Fruit fly (Drosophila melanogaster): ENCODE data around the gene Chchd2.

Gene Chchd2

DNA sequence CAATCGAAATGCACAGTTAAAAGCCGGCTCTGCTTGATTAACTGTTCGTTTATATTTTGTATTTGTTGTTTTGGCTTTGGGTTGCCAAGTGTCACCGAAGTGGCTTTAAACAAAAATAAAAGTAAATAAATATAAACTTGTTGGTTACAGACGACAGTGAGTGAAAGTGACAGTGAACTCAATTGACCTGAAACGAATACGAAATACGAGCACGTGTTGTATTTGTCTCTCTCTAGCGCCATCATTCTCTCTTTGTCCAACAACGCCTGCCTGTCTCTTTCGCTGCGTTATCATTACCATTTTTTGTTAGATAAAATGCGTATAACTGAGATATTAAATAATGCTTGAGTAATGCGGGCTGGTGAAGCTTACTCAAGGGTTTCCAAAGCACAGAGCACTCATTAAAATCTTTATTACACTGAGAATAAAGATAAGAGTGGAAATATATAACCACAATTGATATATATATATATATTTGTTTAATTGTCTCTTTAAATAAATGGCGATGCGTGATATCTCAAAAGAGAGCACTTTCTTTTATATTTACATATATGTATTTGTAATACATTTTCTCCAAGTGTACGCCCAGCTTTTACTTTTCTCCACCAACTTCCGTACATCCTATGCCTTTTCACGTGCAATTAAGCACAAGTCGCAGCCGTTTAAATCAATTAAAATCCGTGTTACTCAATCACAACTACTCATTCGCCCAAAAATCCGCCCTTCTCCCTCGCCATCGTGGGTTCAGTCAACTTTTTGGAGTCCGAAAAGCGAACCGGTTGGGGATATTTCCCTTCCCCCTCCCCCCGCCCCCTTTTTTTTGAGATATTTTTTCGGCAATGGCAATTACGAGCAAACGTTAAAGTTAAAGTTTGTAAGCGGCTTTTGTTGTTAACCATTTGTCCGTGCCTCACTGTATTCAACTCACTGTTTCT is 32.7 kb downstream of the Chchd2 start:
- TF ChIP-seq ttk (optimal IDR thresholded peaks at IDR 0.05), result no peak
- TF ChIP-seq psq (optimal IDR thresholded peaks at IDR 0.05), result no peak
- no peak for TF ChIP-seq h (optimal IDR thresholded peaks at IDR 0.05)
- TF ChIP-seq Myc (optimal IDR thresholded peaks at IDR 0.05), result no peak
- no peak for TF ChIP-seq Sin3A (optimal IDR thresholded peaks at IDR 0.05)
- TF ChIP-seq insv (optimal IDR thresholded peaks at IDR 0.05), result no peak

DNA sequence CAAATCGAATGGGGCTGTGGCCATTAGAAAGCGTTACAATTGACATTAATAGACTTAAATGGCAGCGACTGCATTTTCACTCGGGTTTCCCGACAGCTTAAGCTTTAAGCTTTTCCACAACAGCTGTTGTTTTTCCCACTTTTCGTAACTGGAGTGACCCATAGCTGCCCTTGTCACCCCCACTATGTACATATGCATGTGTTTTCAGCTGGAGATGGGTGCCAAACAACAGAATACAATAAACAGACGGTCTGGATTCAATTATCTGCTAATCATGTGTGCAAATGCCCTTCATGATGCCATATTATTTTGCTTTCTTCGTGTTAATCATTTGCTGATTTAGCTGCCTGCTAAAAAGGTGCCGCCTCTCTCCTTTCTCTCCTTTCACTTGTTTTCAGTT is 34.7 kb downstream of the Chchd2 start:
- TF ChIP-seq h (optimal IDR thresholded peaks at IDR 0.05), result no peak
- no peak for TF ChIP-seq Myc (optimal IDR thresholded peaks at IDR 0.05)
- no peak for TF ChIP-seq psq (optimal IDR thresholded peaks at IDR 0.05)
- no peak for TF ChIP-seq ttk (optimal IDR thresholded peaks at IDR 0.05)
- no peak for TF ChIP-seq insv (optimal IDR thresholded peaks at IDR 0.05)
- no peak for TF ChIP-seq Sin3A (optimal IDR thresholded peaks at IDR 0.05)

DNA sequence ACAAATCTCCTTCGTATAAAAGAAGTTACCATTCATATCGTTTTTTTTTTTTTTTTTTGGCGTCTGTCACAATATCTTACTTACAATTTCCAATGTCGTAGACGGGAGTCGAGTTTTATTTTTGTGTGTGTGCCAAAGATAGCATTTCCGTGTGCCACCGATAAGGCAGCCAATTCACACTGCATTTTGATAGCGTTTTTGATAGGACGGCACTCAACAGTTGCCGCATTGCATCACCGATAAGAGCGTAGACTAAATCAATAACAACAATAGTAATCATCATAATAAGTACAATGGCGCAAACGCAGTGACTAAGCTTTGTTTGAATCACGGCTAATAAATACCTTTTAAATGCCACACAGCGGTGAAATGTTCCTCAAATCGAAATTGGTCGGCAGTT is 37.6 kb downstream of the Chchd2 start:
- TF ChIP-seq Myc (optimal IDR thresholded peaks at IDR 0.05), result no peak
- TF ChIP-seq ttk (optimal IDR thresholded peaks at IDR 0.05), result no peak
- no peak for TF ChIP-seq insv (optimal IDR thresholded peaks at IDR 0.05)
- no peak for TF ChIP-seq h (optimal IDR thresholded peaks at IDR 0.05)
- no peak for TF ChIP-seq Sin3A (optimal IDR thresholded peaks at IDR 0.05)
- TF ChIP-seq psq (optimal IDR thresholded peaks at IDR 0.05), result no peak

DNA sequence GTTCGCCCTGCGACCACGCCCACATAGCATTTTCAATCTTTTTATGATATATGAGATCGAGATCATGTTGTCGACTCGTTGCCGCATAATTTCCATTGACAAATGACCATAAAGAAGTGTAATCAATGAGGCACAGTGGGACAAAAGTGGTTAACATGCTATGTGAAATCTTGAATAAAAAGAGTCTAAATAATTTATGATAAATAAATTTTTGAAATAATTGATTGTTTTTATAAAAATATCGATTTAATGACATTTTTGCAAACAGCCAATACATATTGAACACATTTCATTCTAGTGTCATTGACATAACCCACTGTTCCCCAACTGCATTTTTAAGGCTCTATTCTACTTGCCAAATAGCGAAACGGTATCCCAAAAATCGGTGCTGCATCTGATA is 38.7 kb downstream of the Chchd2 start:
- TF ChIP-seq psq (optimal IDR thresholded peaks at IDR 0.05), result no peak
- no peak for TF ChIP-seq Myc (optimal IDR thresholded peaks at IDR 0.05)
- TF ChIP-seq insv (optimal IDR thresholded peaks at IDR 0.05), result no peak
- no peak for TF ChIP-seq ttk (optimal IDR thresholded peaks at IDR 0.05)
- TF ChIP-seq h (optimal IDR thresholded peaks at IDR 0.05), result no peak
- no peak for TF ChIP-seq Sin3A (optimal IDR thresholded peaks at IDR 0.05)

DNA sequence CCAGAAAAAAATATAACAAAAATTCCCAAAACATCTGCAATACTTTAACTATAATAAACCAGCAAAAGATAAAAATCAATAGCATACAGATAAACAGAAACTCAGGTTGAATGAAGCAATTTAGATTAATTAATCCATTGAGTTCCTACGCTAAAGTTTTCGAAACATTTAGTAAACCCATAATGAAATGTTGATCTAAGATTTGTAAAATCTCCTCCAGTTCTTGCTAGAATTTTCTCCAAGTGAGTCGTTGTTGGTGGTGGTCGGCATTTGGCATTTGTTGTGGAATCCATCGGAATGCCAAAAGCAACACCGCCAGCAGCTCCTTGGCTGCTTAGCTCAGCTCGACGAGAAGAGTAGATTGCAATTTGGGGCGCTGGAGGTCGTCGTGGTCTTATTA is 39.4 kb downstream of the Chchd2 start:
- no peak for TF ChIP-seq Myc (optimal IDR thresholded peaks at IDR 0.05)
- no peak for TF ChIP-seq Sin3A (optimal IDR thresholded peaks at IDR 0.05)
- no peak for TF ChIP-seq psq (optimal IDR thresholded peaks at IDR 0.05)
